Fruit fly (Drosophila melanogaster) whole organism, prepupa: ENCODE data around the gene CG1896.

Experiments
- CG16779 ChIP-seq: fragments of 200-800 bp; sonication (Bioruptor generic); optimal IDR thresholded peaks from 3 replicates; lab custom pipeline; 2017; ENCODE audit warnings: missing biosample characterization, mild to moderate bottlenecking, missing genetic modification characterization
- spab ChIP-seq: fragments of 200-800 bp; sonication (Bioruptor generic); optimal IDR thresholded peaks from 2 replicates; lab custom pipeline; 2017; ENCODE audit warnings: missing biosample characterization, mild to moderate bottlenecking, missing genetic modification characterization, missing genetic modification reagents

- peak; percentile 20 for TF ChIP-seq CG16779 (tag; lab: Kevin White, UChicago)
- no peak for TF ChIP-seq spab
Observed at dm6 chr3R:31723206-31723933, 20.7 kb upstream of the CG1896 start.
